Worm (Caenorhabditis elegans): ENCODE results near the gene nbs-1.

DNA sequence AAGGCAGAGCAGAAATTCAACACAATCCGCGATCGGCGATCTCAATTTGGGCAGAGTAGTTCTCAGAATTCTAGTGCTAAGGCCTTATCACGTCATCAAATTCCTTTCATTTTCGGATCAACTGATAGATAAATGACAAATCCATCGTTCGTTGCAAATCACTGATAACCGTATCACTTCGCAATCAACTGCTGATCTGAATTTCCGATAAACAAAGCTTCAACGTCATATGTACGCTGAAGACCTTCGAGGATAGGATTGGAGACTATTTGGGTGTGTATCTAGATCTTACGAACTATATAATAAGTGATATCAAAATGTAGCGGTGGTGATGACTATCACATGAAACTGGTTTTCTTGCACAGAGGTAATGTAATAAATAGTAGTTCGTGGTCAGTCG, 39.0 kb downstream of the nbs-1 start:
- TF ChIP-seq unc-62 (GFP tag; optimal IDR thresholded peaks at IDR 0.05) (no peak), ceh-28 (tag; optimal IDR thresholded peaks at IDR 0.05) (no peak), nhr-11 (tag; optimal IDR thresholded peaks at IDR 0.05) (no peak), R02D3.7 (tag; optimal IDR thresholded peaks at IDR 0.05) (no peak), ceh-16 (tag; optimal IDR thresholded peaks at IDR 0.05) (no peak), snpc-4 (tag; optimal IDR thresholded peaks at IDR 0.05) (no peak), egl-27 (tag; optimal IDR thresholded peaks at IDR 0.05) (no peak), lsy-12 (tag; optimal IDR thresholded peaks at IDR 0.05) (no peak), ZK546.5 (tag; optimal IDR thresholded peaks at IDR 0.05) (no peak), zag-1 (tag; optimal IDR thresholded peaks at IDR 0.05) (no peak), pqm-1 (tag; optimal IDR thresholded peaks at IDR 0.05) (no peak)
